Fruit fly (Drosophila melanogaster) whole organism, prepupa: ENCODE measurements around the gene PGAP2.

Source experiments
- Blimp-1 ChIP-seq: fragments of 200-800 bp; sonication (Bioruptor generic); optimal IDR thresholded peaks from 3 replicates; lab custom pipeline; 2017; ENCODE audit warnings: missing biosample characterization, missing genetic modification characterization, mild to moderate bottlenecking, moderate library complexity, missing genetic modification reagents
- CG10631 ChIP-seq: fragments of 200-800 bp; sonication (Bioruptor generic); optimal IDR thresholded peaks from 2 replicates; lab custom pipeline; 2016; ENCODE audit warnings: missing biosample characterization, missing genetic modification characterization
- CG11762 ChIP-seq: fragments of 200-800 bp; sonication (Bioruptor generic); optimal IDR thresholded peaks from 3 replicates; lab custom pipeline; 2016; ENCODE audit warnings: missing biosample characterization, missing genetic modification characterization; ENCODE audit not compliant: insufficient read depth
- CG15336 ChIP-seq: fragments of 200-800 bp; sonication (Bioruptor generic); IDR thresholded peaks from 2 replicates; pipeline ENCODE4 v1.3.6; 2022; ENCODE audit warnings: missing biosample characterization, missing genetic modification characterization
- CG1621 ChIP-seq: fragments of 200-800 bp; sonication (Bioruptor generic); optimal IDR thresholded peaks from 3 replicates; lab custom pipeline; 2018; ENCODE audit warnings: missing biosample characterization, mild to moderate bottlenecking, missing genetic modification characterization
- CG16779 ChIP-seq: fragments of 200-800 bp; sonication (Bioruptor generic); optimal IDR thresholded peaks from 3 replicates; lab custom pipeline; 2017; ENCODE audit warnings: missing biosample characterization, mild to moderate bottlenecking, missing genetic modification characterization
- CG31627 ChIP-seq: fragments of 200-800 bp; sonication (Bioruptor generic); optimal IDR thresholded peaks from 3 replicates; lab custom pipeline; 2016; ENCODE audit warnings: missing biosample characterization, missing genetic modification characterization
- CG32006 ChIP-seq: fragments of 200-800 bp; sonication (Bioruptor generic); optimal IDR thresholded peaks from 3 replicates; lab custom pipeline; 2017; ENCODE audit warnings: missing biosample characterization, mild to moderate bottlenecking, missing genetic modification characterization
- CG34406 ChIP-seq: fragments of 200-800 bp; sonication (Bioruptor generic); optimal IDR thresholded peaks from 3 replicates; lab custom pipeline; 2016; ENCODE audit warnings: missing biosample characterization, missing genetic modification characterization
- CG3919 ChIP-seq: fragments of 200-800 bp; sonication (Bioruptor generic); optimal IDR thresholded peaks from 3 replicates; lab custom pipeline; 2016; ENCODE audit warnings: missing biosample characterization, missing genetic modification characterization
- CG6163 ChIP-seq: fragments of 200-800 bp; sonication (Bioruptor generic); IDR thresholded peaks from 3 replicates; pipeline ENCODE4 v1.3.6; 2022; ENCODE audit warnings: missing biosample characterization, missing genetic modification characterization
- CG6792 ChIP-seq: fragments of 200-800 bp; sonication (Bioruptor generic); optimal IDR thresholded peaks from 3 replicates; lab custom pipeline; 2016; ENCODE audit warnings: missing biosample characterization, missing genetic modification characterization
- CG6808 ChIP-seq: fragments of 200-800 bp; sonication (Bioruptor generic); optimal IDR thresholded peaks from 3 replicates; lab custom pipeline; 2017; ENCODE audit warnings: missing biosample characterization, missing genetic modification characterization, mild to moderate bottlenecking, moderate library complexity, missing genetic modification reagents
- CG7368 ChIP-seq: fragments of 200-800 bp; sonication (Bioruptor generic); optimal IDR thresholded peaks from 3 replicates; lab custom pipeline; 2016; ENCODE audit warnings: missing biosample characterization, missing genetic modification characterization
- CG8119 ChIP-seq: fragments of 200-800 bp; sonication (Bioruptor generic); IDR thresholded peaks from 3 replicates; pipeline ENCODE4 v1.3.6; 2022; ENCODE audit warnings: missing biosample characterization, missing genetic modification characterization
- CG8632 ChIP-seq: fragments of 200-800 bp; sonication (Bioruptor generic); optimal IDR thresholded peaks from 3 replicates; lab custom pipeline; 2016; ENCODE audit warnings: missing biosample characterization, missing genetic modification characterization
- CG9139 ChIP-seq: fragments of 200-800 bp; sonication (Bioruptor generic); optimal IDR thresholded peaks from 3 replicates; lab custom pipeline; 2017; ENCODE audit warnings: missing biosample characterization, mild to moderate bottlenecking, missing genetic modification characterization
- Eip75B ChIP-seq: fragments of 200-800 bp; sonication (Bioruptor generic); optimal IDR thresholded peaks from 3 replicates; lab custom pipeline; 2016; ENCODE audit warnings: missing biosample characterization, missing genetic modification characterization
- Eip78C ChIP-seq: fragments of 200-800 bp; sonication (Bioruptor generic); peaks from one replicate; lab custom pipeline; 2016; ENCODE audit warnings: missing biosample characterization, missing genetic modification characterization
- Eip93F ChIP-seq: fragments of 200-800 bp; sonication (Bioruptor generic); optimal IDR thresholded peaks from 2 replicates; lab custom pipeline; 2016; ENCODE audit warnings: missing biosample characterization, mild to moderate bottlenecking, missing genetic modification characterization
- Ets21C ChIP-seq: fragments of 200-800 bp; sonication (Bioruptor generic); optimal IDR thresholded peaks from 3 replicates; lab custom pipeline; 2016; ENCODE audit warnings: missing biosample characterization, missing genetic modification characterization
- Hr38 ChIP-seq: sonication (Bioruptor generic); optimal IDR thresholded peaks from 2 replicates; lab custom pipeline; 2016; ENCODE audit warnings: missing biosample characterization, missing genetic modification characterization
- Hr39 ChIP-seq: fragments of 200-800 bp; sonication (Bioruptor generic); optimal IDR thresholded peaks from 2 replicates; lab custom pipeline; 2016; ENCODE audit warnings: missing biosample characterization, missing genetic modification characterization
- Hr4 ChIP-seq: fragments of 200-800 bp; sonication (Bioruptor generic); optimal IDR thresholded peaks from 3 replicates; lab custom pipeline; 2016; ENCODE audit warnings: missing biosample characterization, missing genetic modification characterization
- Lpt ChIP-seq: fragments of 200-800 bp; sonication (Bioruptor generic); optimal IDR thresholded peaks from 3 replicates; lab custom pipeline; 2016; ENCODE audit warnings: missing biosample characterization, missing genetic modification characterization
- OdsH ChIP-seq: fragments of 200-800 bp; sonication (Bioruptor generic); optimal IDR thresholded peaks from 3 replicates; lab custom pipeline; 2016; ENCODE audit warnings: missing biosample characterization, missing genetic modification characterization
- Smox ChIP-seq: fragments of 200-800 bp; sonication (Bioruptor generic); optimal IDR thresholded peaks from 3 replicates; lab custom pipeline; 2016; ENCODE audit warnings: missing biosample characterization, missing genetic modification characterization
- Sox102F ChIP-seq: fragments of 200-800 bp; sonication (Bioruptor generic); optimal IDR thresholded peaks from 2 replicates; lab custom pipeline; 2016; ENCODE audit warnings: missing biosample characterization, mild to moderate bottlenecking, missing genetic modification characterization
- Sox14 ChIP-seq: fragments of 200-800 bp; sonication (Bioruptor generic); optimal IDR thresholded peaks from 3 replicates; lab custom pipeline; 2016; ENCODE audit warnings: missing biosample characterization, missing genetic modification characterization
- Sox15 ChIP-seq: fragments of 200-800 bp; sonication (Bioruptor generic); optimal IDR thresholded peaks from 3 replicates; lab custom pipeline; 2016; ENCODE audit warnings: missing biosample characterization, missing genetic modification characterization
- acj6 ChIP-seq: fragments of 200-800 bp; sonication (Bioruptor generic); optimal IDR thresholded peaks from 3 replicates; lab custom pipeline; 2016; ENCODE audit warnings: missing biosample characterization, missing genetic modification characterization
- cyc ChIP-seq: fragments of 200-800 bp; sonication (Bioruptor generic); optimal IDR thresholded peaks from 3 replicates; lab custom pipeline; 2016; ENCODE audit warnings: missing biosample characterization, missing genetic modification characterization
- dac ChIP-seq: fragments of 200-800 bp; sonication (Bioruptor generic); optimal IDR thresholded peaks from 2 replicates; lab custom pipeline; 2017; ENCODE audit warnings: missing biosample characterization, mild to moderate bottlenecking, missing genetic modification characterization
- dsx ChIP-seq: fragments of 200-800 bp; optimal IDR thresholded peaks from 3 replicates; lab custom pipeline; 2019; ENCODE audit warnings: missing biosample characterization, mild to moderate bottlenecking, missing genetic modification characterization, moderate library complexity; ENCODE audit not compliant: poor library complexity, severe bottlenecking
- esn ChIP-seq: fragments of 200-800 bp; sonication (Bioruptor generic); optimal IDR thresholded peaks from 2 replicates; lab custom pipeline; 2016; ENCODE audit warnings: missing biosample characterization, mild to moderate bottlenecking, missing genetic modification characterization, moderate library complexity
- fd85E ChIP-seq: fragments of 200-800 bp; sonication (Bioruptor generic); optimal IDR thresholded peaks from 3 replicates; lab custom pipeline; 2016; ENCODE audit warnings: missing biosample characterization, missing genetic modification characterization
- fkh ChIP-seq: fragments of 200-800 bp; sonication (Bioruptor generic); optimal IDR thresholded peaks from 3 replicates; lab custom pipeline; 2017; ENCODE audit warnings: missing biosample characterization, mild to moderate bottlenecking, missing genetic modification characterization, moderate library complexity
- lz ChIP-seq: fragments of 200-800 bp; sonication (Bioruptor generic); optimal IDR thresholded peaks from 3 replicates; lab custom pipeline; 2016; ENCODE audit warnings: missing biosample characterization, missing genetic modification characterization
- net ChIP-seq: fragments of 200-800 bp; sonication (Bioruptor generic); optimal IDR thresholded peaks from 3 replicates; lab custom pipeline; 2016; ENCODE audit warnings: missing biosample characterization, missing genetic modification characterization
- pdm3 ChIP-seq: fragments of 200-800 bp; sonication (Bioruptor generic); optimal IDR thresholded peaks from 3 replicates; lab custom pipeline; 2016; ENCODE audit warnings: missing biosample characterization, missing genetic modification characterization
- salr ChIP-seq, 2 experiments: fragments of 200-800 bp; sonication (Bioruptor generic); optimal IDR thresholded peaks; 3 replicates each; lab custom pipeline; 2016 to 2018; ENCODE audit warnings: missing biosample characterization in 2 of 2, missing genetic modification characterization in 2 of 2, mild to moderate bottlenecking in 1 of 2
- ss ChIP-seq, 2 experiments: fragments of 200-800 bp; sonication (Bioruptor generic); optimal IDR thresholded peaks; 2 replicates in 1 of 2; 3 replicates in 1 of 2; lab custom pipeline; 2017 to 2018; ENCODE audit warnings: mild to moderate bottlenecking in 2 of 2, missing biosample characterization in 2 of 2, missing genetic modification characterization in 2 of 2, moderate library complexity in 1 of 2
- svp ChIP-seq: fragments of 200-800 bp; sonication (Bioruptor generic); peaks from one replicate; lab custom pipeline; 2016; ENCODE audit warnings: missing biosample characterization, missing genetic modification characterization
- topi ChIP-seq: fragments of 200-800 bp; sonication (Bioruptor generic); optimal IDR thresholded peaks from 3 replicates; lab custom pipeline; 2016; ENCODE audit warnings: missing biosample characterization, missing genetic modification characterization
- vri ChIP-seq: fragments of 200-800 bp; sonication (Bioruptor generic); optimal IDR thresholded peaks from 3 replicates; lab custom pipeline; 2016; ENCODE audit warnings: missing biosample characterization, mild to moderate bottlenecking, missing genetic modification characterization

Gene PGAP2

DNA sequence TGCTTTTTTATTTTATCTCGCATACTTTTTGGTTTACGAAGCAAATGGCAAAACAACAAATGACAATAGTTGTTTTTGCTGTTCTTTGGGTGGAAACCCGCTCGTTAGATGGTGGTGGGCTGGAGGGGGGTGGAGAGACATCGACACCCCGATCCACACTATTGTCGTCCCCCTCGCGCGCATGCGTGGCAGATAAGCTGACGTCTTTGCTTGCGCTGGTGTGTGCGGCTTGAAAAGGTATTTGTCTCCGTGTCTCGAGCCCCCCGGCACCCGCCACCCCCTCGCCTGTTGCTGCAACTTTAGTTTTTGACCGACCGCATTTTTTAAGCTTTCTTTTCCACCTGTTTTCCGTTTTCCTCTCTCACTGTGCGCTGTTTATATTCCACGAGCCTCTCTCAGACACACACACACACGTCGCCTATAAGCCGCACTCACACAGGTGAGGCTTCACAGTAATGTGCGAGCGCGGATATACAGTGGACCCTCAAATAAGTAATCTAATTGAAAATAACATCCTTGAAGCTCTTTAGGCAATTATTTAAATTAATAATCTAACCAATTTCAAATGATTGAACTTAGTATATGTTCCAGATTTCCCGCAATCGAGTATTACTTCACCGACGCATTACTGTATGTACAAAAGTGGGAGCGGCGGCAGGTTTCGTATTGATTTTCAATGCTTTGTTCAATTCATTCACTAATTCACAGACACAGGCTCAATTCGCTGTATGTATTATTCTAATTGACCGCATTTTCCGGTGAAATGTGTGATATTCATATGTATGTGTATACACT, 47.8 kb upstream of the PGAP2 start (continued):
- TF ChIP-seq Hr4 (GFP tag; lab: Kevin White, UChicago) (peak; percentile 96), Hr38 (peak; percentile 80), dac (peak; percentile 79), Sox14 (GFP tag; lab: Kevin White, UChicago) (peak; percentile 96), vri (GFP tag; lab: Kevin White, UChicago) (peak; percentile 94), salr (GFP tag; optimal IDR thresholded peaks at IDR 0.05; lab: Kevin White, UChicago) (peak; percentile 85 to 87), CG6792 (GFP tag; lab: Kevin White, UChicago) (peak; percentile 93), svp (GFP tag; lab: Kevin White, UChicago) (peak; percentile 98), net (GFP tag; lab: Kevin White, UChicago) (peak; percentile 89), CG9139 (GFP tag; lab: Kevin White, UChicago) (peak; percentile 65), CG3919 (peak; percentile 94), CG7368 (GFP tag; lab: Kevin White, UChicago) (peak; percentile 90), Eip93F (GFP tag; lab: Kevin White, UChicago) (peak; percentile 91), fd85E (GFP tag; lab: Kevin White, UChicago) (peak; percentile 60), dsx (GFP tag; lab: Kevin White, UChicago) (peak; percentile 78), CG16779 (tag; lab: Kevin White, UChicago) (peak; percentile 80), CG15336 (GFP tag; lab: Robert Waterston, UW) (peak; percentile 96), esn (GFP tag; lab: Kevin White, UChicago) (peak; percentile 96), Blimp-1 (GFP tag; lab: Kevin White, UChicago) (peak; percentile 74), CG6163 (GFP tag; lab: Robert Waterston, UW) (peak; percentile 97), CG1621 (tag; lab: Kevin White, UChicago) (peak; percentile 84), CG34406 (GFP tag; lab: Kevin White, UChicago) (peak; percentile 91), Lpt (GFP tag; lab: Kevin White, UChicago) (peak; percentile 79), Ets21C (GFP tag; lab: Kevin White, UChicago) (peak; percentile 94), ss (GFP tag; optimal IDR thresholded peaks at IDR 0.05; lab: Kevin White, UChicago) (peak; percentile 64 to 88)

DNA sequence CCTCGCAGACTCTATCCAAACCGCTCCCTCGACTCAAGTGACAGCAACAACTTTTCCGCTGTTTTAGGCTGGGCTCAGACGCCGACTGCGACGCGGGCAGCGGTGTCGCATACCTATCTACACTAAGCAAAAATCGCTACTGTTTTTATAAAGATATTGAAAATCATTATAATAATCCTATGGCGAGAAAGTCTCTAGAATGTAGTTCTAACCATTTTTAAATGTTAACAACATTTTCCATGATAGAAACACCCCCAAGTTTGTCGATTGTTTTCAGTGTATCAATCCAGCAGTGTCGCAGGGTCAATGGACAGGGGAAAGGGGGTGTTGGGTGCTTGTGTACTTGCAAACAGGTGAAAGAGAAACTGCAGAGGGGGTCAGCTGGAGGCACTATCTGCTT, 46.5 kb upstream of the PGAP2 start:
- peak; percentile 97 for TF ChIP-seq OdsH (GFP tag; lab: Kevin White, UChicago)
- peak; percentile 97 for TF ChIP-seq cyc
- TF ChIP-seq CG6808 (GFP tag; lab: Kevin White, UChicago), result peak; percentile 92
- TF ChIP-seq Smox (GFP tag; lab: Kevin White, UChicago), result peak; percentile 96
- TF ChIP-seq Lpt (GFP tag; lab: Kevin White, UChicago), result peak; percentile 95
- TF ChIP-seq Hr39 (GFP tag; lab: Kevin White, UChicago), result peak; percentile 97
- TF ChIP-seq fkh (GFP tag; lab: Kevin White, UChicago), result peak; percentile 83
- TF ChIP-seq CG11762 (GFP tag; lab: Kevin White, UChicago), result peak; percentile 94
- TF ChIP-seq Hr4 (GFP tag; lab: Kevin White, UChicago), result peak; percentile 98
- TF ChIP-seq lz (GFP tag; lab: Kevin White, UChicago), result peak; percentile 98
- TF ChIP-seq CG10631 (GFP tag; lab: Kevin White, UChicago), result peak; percentile 97
- TF ChIP-seq fd85E (GFP tag; lab: Kevin White, UChicago), result peak; percentile 90
- peak; percentile 98 for TF ChIP-seq acj6 (GFP tag; lab: Kevin White, UChicago)
- TF ChIP-seq Sox14 (GFP tag; lab: Kevin White, UChicago), result peak; percentile 97
- peak; percentile 98 for TF ChIP-seq Eip75B (GFP tag; lab: Kevin White, UChicago)
- peak; percentile 98 for TF ChIP-seq pdm3 (GFP tag; lab: Kevin White, UChicago)
- peak; percentile 98 for TF ChIP-seq net (GFP tag; lab: Kevin White, UChicago)
- peak; percentile 97 for TF ChIP-seq topi (GFP tag; lab: Kevin White, UChicago)
- TF ChIP-seq CG6792 (GFP tag; lab: Kevin White, UChicago), result peak; percentile 98
- TF ChIP-seq CG34406 (GFP tag; lab: Kevin White, UChicago), result peak; percentile 97
- TF ChIP-seq Sox102F (GFP tag; lab: Kevin White, UChicago), result peak; percentile 96
- TF ChIP-seq CG8632 (GFP tag; lab: Kevin White, UChicago), result peak; percentile 96
- peak; percentile 97 for TF ChIP-seq Sox15 (GFP tag; lab: Kevin White, UChicago)
- peak; percentile 100 for TF ChIP-seq svp (GFP tag; lab: Kevin White, UChicago)
- TF ChIP-seq Eip78C (GFP tag; lab: Kevin White, UChicago), result peak; percentile 99
- peak; percentile 90 for TF ChIP-seq Blimp-1 (GFP tag; lab: Kevin White, UChicago)
- TF ChIP-seq CG32006 (GFP tag; lab: Kevin White, UChicago), result peak; percentile 97
- peak; percentile 98 for TF ChIP-seq CG31627
- TF ChIP-seq esn (GFP tag; lab: Kevin White, UChicago), result peak; percentile 98
- peak; percentile 99 for TF ChIP-seq CG6163 (GFP tag; lab: Robert Waterston, UW)
- peak; percentile 97 for TF ChIP-seq vri (GFP tag; lab: Kevin White, UChicago)
- peak; percentile 93 for TF ChIP-seq Eip93F (GFP tag; lab: Kevin White, UChicago)
- TF ChIP-seq ss (GFP tag; optimal IDR thresholded peaks at IDR 0.05; lab: Kevin White, UChicago), result peak; percentile 87 to 93
- peak; percentile 93 for TF ChIP-seq CG16779 (tag; lab: Kevin White, UChicago)
- peak; percentile 98 for TF ChIP-seq CG8119 (GFP tag; lab: Robert Waterston, UW)
